Worm (Caenorhabditis elegans): ENCODE results near the gene F17E9.4.
A peak's percentile ranks its signal among the peaks of the same experiment; 100 is the strongest.

F17E9.4 gene

DNA sequence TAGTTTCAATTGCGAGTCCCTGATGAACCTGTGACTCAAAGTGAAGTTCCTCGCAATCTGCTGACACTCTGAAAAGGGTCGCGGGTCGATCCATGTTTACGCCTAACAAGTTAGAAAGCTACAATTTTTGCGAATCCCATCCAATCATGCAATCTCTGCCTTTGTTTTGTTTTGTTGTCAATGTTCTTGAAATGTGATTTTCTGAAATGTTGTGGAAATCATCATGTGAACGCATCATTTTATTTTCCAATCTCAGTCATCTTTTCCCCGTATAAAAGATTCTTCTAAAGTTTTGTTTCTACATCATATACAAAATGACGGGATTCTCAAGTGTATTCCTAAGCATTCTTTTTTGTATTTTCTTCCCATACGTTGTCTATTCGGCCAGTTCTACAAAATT, at the start of gene F17E9.4:
Gene F17E9.4, plus strand, starts transcription at position 301 of the 400 bp plus-strand sequence.
- no peak for TF ChIP-seq ceh-43 (GFP tag; optimal IDR thresholded peaks at IDR 0.05)

DNA sequence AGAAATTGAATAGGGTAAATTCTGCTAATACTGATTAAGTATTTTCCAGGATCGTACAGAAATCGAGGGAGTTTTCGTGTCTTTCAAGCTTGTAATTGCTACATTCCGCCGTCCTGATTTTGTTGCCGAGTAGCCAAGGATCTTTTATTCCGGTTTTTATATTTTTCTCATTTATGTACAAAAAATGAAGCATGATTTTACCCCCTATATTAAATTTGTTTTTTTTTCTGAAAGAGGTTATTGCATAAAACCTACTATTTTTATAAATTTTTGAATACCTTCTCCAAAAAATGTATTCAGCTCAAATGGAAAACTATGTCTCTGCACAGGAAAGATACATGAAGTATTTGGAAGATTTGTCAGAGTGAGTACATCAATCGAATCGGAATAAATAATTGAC, 48.5 kb upstream of the F17E9.4 start, which contains the start of gene F35H10.6:
Gene F35H10.6, plus strand, starts transcription at position 301 of the 400 bp plus-strand sequence.
- TF ChIP-seq ceh-43 (GFP tag; optimal IDR thresholded peaks at IDR 0.05) (no peak), nhr-2 (tag; optimal IDR thresholded peaks at IDR 0.05) (no peak), lin-32 (GFP tag; optimal IDR thresholded peaks at IDR 0.05) (no peak)

DNA sequence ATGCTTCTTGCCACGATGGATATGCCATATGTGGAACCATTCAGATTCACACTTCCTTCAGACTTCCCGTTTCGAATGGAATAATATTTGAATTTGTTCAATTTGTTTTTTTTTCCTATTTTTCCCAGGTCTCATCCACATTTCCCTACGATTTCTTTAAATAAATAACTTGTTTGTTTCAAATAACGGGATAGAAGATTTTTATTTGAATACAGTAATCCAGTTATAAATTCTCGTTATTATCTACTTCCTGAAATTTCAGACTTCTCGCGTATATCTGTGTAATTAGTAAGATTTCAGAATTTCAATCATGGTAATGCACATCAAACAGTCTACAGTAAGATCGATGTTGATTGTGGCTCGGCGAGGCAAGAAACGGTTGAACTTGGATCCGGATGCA, 47.7 kb upstream of the F17E9.4 start, which contains the start of gene F35H10.5:
Gene F35H10.5, plus strand, starts transcription at position 301 of the 400 bp plus-strand sequence.
- TF ChIP-seq tbx-8 (GFP tag; optimal IDR thresholded peaks at IDR 0.05) (no peak), ztf-11 (tag; optimal IDR thresholded peaks at IDR 0.05) (no peak), pha-4 (tag; optimal IDR thresholded peaks at IDR 0.05) (no peak), mab-5 (tag; optimal IDR thresholded peaks at IDR 0.05) (no peak), bed-3 (GFP tag; optimal IDR thresholded peaks at IDR 0.05) (no peak), blmp-1 (tag; optimal IDR thresholded peaks at IDR 0.05) (no peak), flh-1 (GFP tag; optimal IDR thresholded peaks at IDR 0.05) (no peak), lin-13 (tag; optimal IDR thresholded peaks at IDR 0.05) (no peak), snpc-4 (tag; optimal IDR thresholded peaks at IDR 0.05) (no peak), nhr-12 (tag; optimal IDR thresholded peaks at IDR 0.05) (no peak), nhr-2 (tag; optimal IDR thresholded peaks at IDR 0.05) (no peak), elt-3 (tag; optimal IDR thresholded peaks at IDR 0.05) (no peak)

DNA sequence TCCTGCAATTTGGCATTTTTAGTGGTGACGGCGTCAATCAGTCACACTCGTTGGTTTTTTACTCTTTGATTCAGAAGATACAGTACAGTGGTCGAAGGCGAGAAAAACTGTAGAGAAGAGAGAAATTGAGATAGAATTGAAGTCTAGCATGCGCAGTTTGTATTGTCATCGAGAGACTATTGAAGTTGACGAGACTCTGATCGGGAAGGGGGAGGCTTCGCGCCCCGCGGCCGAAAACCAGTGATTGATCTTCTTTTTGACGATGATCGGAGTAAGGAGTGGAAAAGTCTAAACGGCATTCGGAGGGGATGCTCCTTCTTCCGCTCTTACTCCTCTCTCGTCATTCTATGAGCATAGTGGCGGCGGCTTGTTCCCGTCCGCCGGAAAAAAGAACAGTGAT, 46.2 kb upstream of the F17E9.4 start:
- TF ChIP-seq ztf-11 (tag; optimal IDR thresholded peaks at IDR 0.05) (no peak), nhr-237 (tag; optimal IDR thresholded peaks at IDR 0.05) (peak; percentile 7), tbx-8 (GFP tag; optimal IDR thresholded peaks at IDR 0.05) (no peak), mep-1 (tag; optimal IDR thresholded peaks at IDR 0.05) (no peak)

DNA sequence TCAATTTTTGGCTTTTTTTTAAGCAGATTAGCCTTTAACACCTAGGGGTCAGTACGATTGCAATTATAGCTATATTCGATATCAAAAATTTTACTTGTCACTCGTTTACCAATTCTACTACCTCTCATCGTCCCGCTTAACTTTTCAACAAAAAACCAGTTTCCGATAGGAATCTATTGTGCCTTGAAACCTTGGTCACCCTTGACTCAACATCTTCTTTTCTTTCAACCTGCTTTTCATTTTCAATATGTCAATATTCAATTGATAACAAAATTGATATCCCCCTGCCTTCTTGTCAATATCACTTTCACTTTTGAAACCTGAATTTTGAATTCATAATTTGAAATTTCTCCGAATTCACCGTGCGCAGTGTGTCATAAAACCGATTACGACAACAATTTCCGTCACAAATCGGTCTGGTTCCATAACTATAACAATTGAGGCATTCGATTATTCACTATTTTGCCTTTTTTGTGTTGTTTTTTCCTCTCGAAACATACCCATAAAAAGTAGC, 45.5 kb upstream of the F17E9.4 start:
- TF ChIP-seq blmp-1 (tag; optimal IDR thresholded peaks at IDR 0.05): peak; percentile 61
- TF ChIP-seq nhr-237 (tag; optimal IDR thresholded peaks at IDR 0.05): no peak

DNA sequence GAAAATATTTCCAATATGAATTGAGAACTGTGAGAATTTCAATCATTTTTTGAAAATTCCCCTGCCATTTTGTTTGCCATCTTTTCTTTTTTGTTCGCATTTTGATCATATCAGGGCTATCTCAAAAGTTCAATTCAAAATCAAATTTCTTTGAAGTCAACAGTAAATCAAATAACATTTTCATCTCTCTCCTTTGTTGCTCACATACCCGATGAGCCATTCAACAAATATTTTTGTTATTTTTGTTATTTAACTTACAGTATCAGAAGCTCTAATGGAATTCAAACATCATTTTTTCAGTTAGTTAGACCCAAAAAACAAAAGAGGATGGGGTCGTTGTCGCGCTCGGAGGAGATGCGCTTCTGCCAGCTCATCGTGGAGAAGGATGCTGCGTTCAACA, 44.5 kb upstream of the F17E9.4 start, which contains the start of gene vha-5:
Gene vha-5, plus strand, starts transcription at position 301 of the 400 bp plus-strand sequence.
- TF ChIP-seq mep-1 (tag; optimal IDR thresholded peaks at IDR 0.05): no peak
- TF ChIP-seq ceh-43 (GFP tag; optimal IDR thresholded peaks at IDR 0.05): no peak
- no peak for TF ChIP-seq ham-2 (GFP tag; optimal IDR thresholded peaks at IDR 0.05)
- TF ChIP-seq flh-1 (GFP tag; optimal IDR thresholded peaks at IDR 0.05): no peak
- no peak for TF ChIP-seq nhr-12 (tag; optimal IDR thresholded peaks at IDR 0.05)
- no peak for TF ChIP-seq ceh-83 (GFP tag; optimal IDR thresholded peaks at IDR 0.05)
- TF ChIP-seq drap-1 (GFP tag; optimal IDR thresholded peaks at IDR 0.05): no peak
- no peak for TF ChIP-seq sem-2 (GFP tag; optimal IDR thresholded peaks at IDR 0.05)
- TF ChIP-seq tbx-8 (GFP tag; optimal IDR thresholded peaks at IDR 0.05): no peak
- TF ChIP-seq zip-8 (tag; optimal IDR thresholded peaks at IDR 0.05): no peak
- no peak for TF ChIP-seq pha-4 (tag; optimal IDR thresholded peaks at IDR 0.05)
- no peak for TF ChIP-seq ces-1 (GFP tag; optimal IDR thresholded peaks at IDR 0.05)
- TF ChIP-seq lsy-2 (tag; optimal IDR thresholded peaks at IDR 0.05): no peak
- no peak for TF ChIP-seq elt-3 (tag; optimal IDR thresholded peaks at IDR 0.05)
- no peak for TF ChIP-seq mab-5 (tag; optimal IDR thresholded peaks at IDR 0.05)
- TF ChIP-seq unc-39 (tag; optimal IDR thresholded peaks at IDR 0.05): no peak
- TF ChIP-seq M03D4.4 (tag; optimal IDR thresholded peaks at IDR 0.05): no peak
- no peak for TF ChIP-seq lin-13 (tag; optimal IDR thresholded peaks at IDR 0.05)
- no peak for TF ChIP-seq elt-1 (tag; optimal IDR thresholded peaks at IDR 0.05; ENCODE audit: borderline replicate concordance, insufficient read depth)
- no peak for TF ChIP-seq ceh-39 (tag; optimal IDR thresholded peaks at IDR 0.05)

DNA sequence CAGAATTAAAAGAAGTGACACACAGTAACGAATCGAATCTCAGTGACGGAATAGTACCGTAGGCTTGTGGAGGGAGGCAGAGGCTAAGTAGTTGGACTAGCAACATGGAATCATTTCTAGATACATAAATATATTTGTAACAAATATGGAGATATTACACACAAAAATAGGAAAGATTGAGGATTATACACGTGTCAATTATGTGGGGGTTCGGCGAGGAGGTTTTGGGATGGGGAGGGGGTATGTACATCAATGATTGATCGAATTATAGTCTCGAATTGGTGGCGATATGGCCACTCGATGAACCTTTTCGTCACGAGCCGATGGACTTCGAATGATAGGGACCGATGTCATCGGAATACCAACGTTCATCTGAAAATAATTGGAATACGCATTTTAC, 40.8 kb upstream of the F17E9.4 start:
- no peak for TF ChIP-seq sptf-1 (tag; optimal IDR thresholded peaks at IDR 0.05)

Data from whole organism, mixed stage, embryonic.